Fruit fly (Drosophila melanogaster): Measurements from ENCODE around the gene CG14658.
A peak's percentile ranks its signal among the peaks of the same experiment; 100 is the strongest.

CG14658 gene

dm6 chr3R:4821098-4821605 is 9.2 kb downstream of the CG14658 start, which contains the start of gene CG14657 (continued):
- TF ChIP-seq Pdp1 (GFP tag; optimal IDR thresholded peaks at IDR 0.05) (peak in 1 of 2 experiments; percentile 50), CG8290 (GFP tag; optimal IDR thresholded peaks at IDR 0.05) (no peak), CG8290 (tag; optimal IDR thresholded peaks at IDR 0.05) (peak in 1 of 2 experiments; percentile 40), hb (GFP tag; IDR thresholded peaks at IDR 0.05; ENCODE audit: partially characterized antibody) (peak; percentile 85), CG7963 (GFP tag; IDR thresholded peaks at IDR 0.05; ENCODE audit: partially characterized antibody) (peak; percentile 80), CG4424 (GFP tag; optimal IDR thresholded peaks at IDR 0.05) (no peak), CG4328 (GFP tag; optimal IDR thresholded peaks at IDR 0.05) (no peak), seq (GFP tag; IDR thresholded peaks at IDR 0.05) (no peak), CG13424 (tag; optimal IDR thresholded peaks at IDR 0.05) (peak; percentile 2), Dref (GFP tag; IDR thresholded peaks at IDR 0.05) (peak; percentile 96), CG15514 (GFP tag; optimal IDR thresholded peaks at IDR 0.05) (peak; percentile 27), tap (tag; optimal IDR thresholded peaks at IDR 0.05) (no peak), en (GFP tag; optimal IDR thresholded peaks at IDR 0.05) (no peak), Myb (GFP tag; optimal IDR thresholded peaks at IDR 0.05) (peak; percentile 62), CG3847 (GFP tag; IDR thresholded peaks at IDR 0.05) (peak; percentile 56), CG8944 (GFP tag; optimal IDR thresholded peaks at IDR 0.05) (no peak), Jarid2 (GFP tag; optimal IDR thresholded peaks at IDR 0.05) (no peak), tna (GFP tag; IDR thresholded peaks at IDR 0.05; ENCODE audit: partially characterized antibody) (peak; percentile 89), CG6254 (GFP tag; optimal IDR thresholded peaks at IDR 0.05) (no peak), CTCF (GFP tag; optimal IDR thresholded peaks at IDR 0.05) (no peak), bab2 (GFP tag; optimal IDR thresholded peaks at IDR 0.05) (no peak), unpg (GFP tag; optimal IDR thresholded peaks at IDR 0.05) (no peak), gcm (GFP tag; optimal IDR thresholded peaks at IDR 0.05) (peak; percentile 82), CG12219 (GFP tag; optimal IDR thresholded peaks at IDR 0.05) (no peak), trem (tag; optimal IDR thresholded peaks at IDR 0.05) (peak; percentile 74), luna (GFP tag; optimal IDR thresholded peaks at IDR 0.05) (no peak), CG18011 (GFP tag; optimal IDR thresholded peaks at IDR 0.05) (no peak), CG2889 (GFP tag; IDR thresholded peaks at IDR 0.05) (no peak), Hr51 (GFP tag; optimal IDR thresholded peaks at IDR 0.05) (no peak), mirr (GFP tag; optimal IDR thresholded peaks at IDR 0.05) (peak; percentile 18), Max (GFP tag; optimal IDR thresholded peaks at IDR 0.05) (no peak), knrl (GFP tag; IDR thresholded peaks at IDR 0.05; ENCODE audit: partially characterized antibody) (peak; percentile 86), Bgb (GFP tag; IDR thresholded peaks at IDR 0.05; ENCODE audit: partially characterized antibody) (peak; percentile 93), row (GFP tag; IDR thresholded peaks at IDR 0.05) (peak; percentile 21; the same call in 1 of the 3 replicates), ato (GFP tag; IDR thresholded peaks at IDR 0.05; ENCODE audit: partially characterized antibody) (peak; percentile 93), CG18619 (GFP tag; optimal IDR thresholded peaks at IDR 0.05) (no peak), slp2 (GFP tag; optimal IDR thresholded peaks at IDR 0.05) (no peak), Scr (GFP tag; IDR thresholded peaks at IDR 0.05; ENCODE audit: partially characterized antibody) (peak; percentile 93), CG2129 (GFP tag; IDR thresholded peaks at IDR 0.05; ENCODE audit: partially characterized antibody) (peak; percentile 84), CG2712 (tag; optimal IDR thresholded peaks at IDR 0.05) (peak; percentile 80), E2f2 (GFP tag; IDR thresholded peaks at IDR 0.05) (peak; percentile 96), zen2 (GFP tag; IDR thresholded peaks at IDR 0.05; ENCODE audit: partially characterized antibody) (peak; percentile 82; the same call in 2 of the 3 replicates), CG34376 (GFP tag; optimal IDR thresholded peaks at IDR 0.05) (peak; percentile 53), schlank (tag; optimal IDR thresholded peaks at IDR 0.05) (no peak), CG8924 (tag; optimal IDR thresholded peaks at IDR 0.05) (peak; percentile 51), fru (optimal IDR thresholded peaks at IDR 0.05) (peak; percentile 18), nerfin-1 (tag; optimal IDR thresholded peaks at IDR 0.05) (peak; percentile 15), CG17186 (GFP tag; optimal IDR thresholded peaks at IDR 0.05) (no peak), odd (GFP tag; optimal IDR thresholded peaks at IDR 0.05) (no peak), p53 (GFP tag; optimal IDR thresholded peaks at IDR 0.05) (no peak)

All from whole organism, embryonic.